Worm (Caenorhabditis elegans) whole organism, L4/young adult: ENCODE data around the gene F14F7.7.

Experiments used
- W03F9.2 ChIP-seq: fragments of 150-350 bp; optimal IDR thresholded peaks from 2 replicates; lab custom pipeline; 2014; ENCODE audit warnings: missing biosample characterization, missing genetic modification characterization
- dao-5 ChIP-seq: sonication (generic microtip); optimal IDR thresholded peaks from 2 replicates; lab custom pipeline; 2016; ENCODE audit warnings: missing genotype, missing genetic modification characterization, moderate library complexity, missing compliant biosample characterization
- him-1 ChIP-seq: sonication (generic microtip); optimal IDR thresholded peaks from 2 replicates; lab custom pipeline; 2016; ENCODE audit warnings: missing genotype, missing genetic modification reagents, missing genetic modification characterization, missing compliant biosample characterization

The F14F7.7 gene

DNA sequence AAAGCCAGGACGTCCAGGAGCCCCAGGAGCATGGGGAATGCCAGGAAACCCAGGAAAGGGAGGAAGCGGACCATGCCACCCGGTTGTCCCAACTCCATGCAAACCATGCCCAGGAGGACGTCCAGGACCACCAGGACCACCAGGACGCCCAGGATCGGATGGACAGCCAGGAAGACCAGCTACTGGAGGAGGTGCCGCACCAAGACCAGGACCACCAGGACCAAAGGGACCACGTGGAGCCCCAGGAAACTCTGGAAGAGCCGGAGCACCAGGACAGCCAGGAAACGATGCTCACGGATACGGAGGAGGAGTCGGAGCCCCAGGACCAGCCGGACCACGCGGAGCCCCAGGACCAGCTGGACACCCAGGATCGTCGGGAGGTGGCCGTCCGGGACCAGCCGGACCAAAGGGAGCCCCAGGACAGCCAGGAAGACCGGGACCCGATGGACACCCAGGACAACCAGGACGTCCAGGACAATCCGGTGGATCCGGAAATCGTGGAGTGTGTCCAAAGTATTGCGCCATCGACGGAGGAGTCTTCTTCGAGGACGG, 11.1 kb upstream of the F14F7.7 start:
- no peak for TF ChIP-seq W03F9.2
- TF ChIP-seq dao-5 (tag; lab: Kevin White, UChicago) = no peak
- TF ChIP-seq him-1 (tag; lab: Kevin White, UChicago) = no peak

ce11 chrIII:13020741-13021140, 10.0 kb upstream of the F14F7.7 start, which contains the start of gene cyp-13A11:
TSS of gene cyp-13A11 (plus strand) at chrIII:13021006.
- no peak for TF ChIP-seq dao-5 (tag; lab: Kevin White, UChicago)
- no peak for TF ChIP-seq W03F9.2
- TF ChIP-seq him-1 (tag; lab: Kevin White, UChicago) = no peak

DNA sequence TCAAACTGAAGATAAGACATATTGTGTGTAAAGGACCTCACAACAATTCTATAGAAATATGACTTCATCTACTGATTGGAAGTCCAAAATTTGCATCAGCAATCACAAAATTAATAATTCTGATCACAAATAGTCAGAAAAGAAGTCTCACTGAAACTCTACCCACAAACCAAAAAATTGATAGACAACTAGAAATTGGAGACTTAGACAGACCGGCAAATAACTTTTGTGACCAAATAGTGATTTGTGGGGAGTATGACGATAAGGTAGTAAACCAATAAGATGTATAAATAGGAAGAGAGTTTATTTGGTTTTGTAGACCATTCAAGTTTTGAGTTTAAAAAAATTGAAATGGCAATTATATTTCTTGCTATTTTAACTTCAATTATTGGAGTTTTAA, 6.4 kb upstream of the F14F7.7 start, which contains the start of gene cyp-13A12:
cyp-13A12 (plus strand) TSS at position 267 of the 400 bp plus-strand sequence.
- no peak for TF ChIP-seq W03F9.2
- TF ChIP-seq dao-5 (tag; lab: Kevin White, UChicago) = no peak
- no peak for TF ChIP-seq him-1 (tag; lab: Kevin White, UChicago)

- TF ChIP-seq him-1 (tag; lab: Kevin White, UChicago) = no peak
- no peak for TF ChIP-seq W03F9.2
- no peak for TF ChIP-seq dao-5 (tag; lab: Kevin White, UChicago)
Observed at ce11 chrIII:13027949-13028348, 2.8 kb upstream of the F14F7.7 start.

DNA sequence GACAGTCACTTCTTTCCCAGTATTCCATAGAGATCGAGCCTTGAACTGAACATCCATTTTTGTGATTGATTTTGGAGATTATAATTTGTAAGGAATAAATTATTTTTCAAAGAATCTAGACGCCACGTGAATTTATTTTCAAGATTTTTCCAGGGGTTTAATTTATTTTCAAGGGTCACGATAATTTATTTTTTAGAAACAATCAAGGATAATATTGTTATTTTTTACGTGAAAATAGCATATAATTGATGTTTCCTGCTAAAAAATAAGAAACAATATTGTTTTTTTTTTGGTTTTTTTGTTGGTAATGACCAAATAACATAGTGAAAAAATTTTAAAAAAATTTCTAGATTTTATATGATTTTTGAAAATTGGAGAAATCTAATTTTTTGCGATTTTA, 1.1 kb upstream of the F14F7.7 start, which contains the start of gene F14F7.4:
F14F7.4 (minus strand) TSS at position 101 of the 400 bp plus-strand sequence.
- no peak for TF ChIP-seq W03F9.2
- TF ChIP-seq dao-5 (tag; lab: Kevin White, UChicago) = no peak
- TF ChIP-seq him-1 (tag; lab: Kevin White, UChicago) = no peak

DNA sequence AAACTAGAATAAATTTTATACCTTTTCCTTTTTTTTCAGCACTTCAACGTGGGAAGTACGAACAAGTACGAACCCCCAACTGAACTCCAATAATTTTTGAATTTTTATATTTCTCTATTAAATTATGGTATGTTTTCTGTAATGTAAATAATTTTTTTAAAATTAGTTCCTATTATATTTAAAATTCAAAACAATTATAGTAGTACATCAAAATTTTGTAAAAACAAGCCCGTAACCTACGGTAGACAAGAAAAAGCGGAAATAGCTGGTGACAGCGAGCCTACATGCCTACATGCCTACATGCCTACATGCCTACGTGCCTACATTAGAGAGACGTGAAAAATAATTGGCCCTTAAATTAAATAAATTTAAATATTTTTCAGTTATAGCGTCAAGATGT, 997 bp downstream of the F14F7.7 start, which contains the start of gene F14F7.5:
F14F7.5 (plus strand) TSS at position 301 of the 400 bp plus-strand sequence.
- TF ChIP-seq him-1 (tag; lab: Kevin White, UChicago) (no peak), W03F9.2 (no peak), dao-5 (tag; lab: Kevin White, UChicago) (no peak)

ce11 chrIII:13032429-13033018, 1.8 kb downstream of the F14F7.7 start:
- TF ChIP-seq dao-5 (tag; lab: Kevin White, UChicago) (no peak), him-1 (tag; lab: Kevin White, UChicago) (no peak), W03F9.2 (no peak)

ce11 chrIII:13039739-13040138, 9.0 kb downstream of the F14F7.7 start, which contains the start of gene F54F12.2:
TSS of gene F54F12.2 (plus strand) at chrIII:13040039.
- TF ChIP-seq dao-5 (tag; lab: Kevin White, UChicago) (no peak), W03F9.2 (no peak)

ce11 chrIII:13049956-13050355, 19.3 kb downstream of the F14F7.7 start:
- TF ChIP-seq W03F9.2 = no peak
- no peak for TF ChIP-seq him-1 (tag; lab: Kevin White, UChicago)
- no peak for TF ChIP-seq dao-5 (tag; lab: Kevin White, UChicago)

ce11 chrIII:13055342-13055741, 24.6 kb downstream of the F14F7.7 start, which contains the start of gene F54F12.1:
TSS of gene F54F12.1 (minus strand) at chrIII:13055442.
- no peak for TF ChIP-seq dao-5 (tag; lab: Kevin White, UChicago)
- no peak for TF ChIP-seq W03F9.2
- TF ChIP-seq him-1 (tag; lab: Kevin White, UChicago) = no peak

ce11 chrIII:13056230-13056629, 25.5 kb downstream of the F14F7.7 start:
- no peak for TF ChIP-seq him-1 (tag; lab: Kevin White, UChicago)

- TF ChIP-seq W03F9.2 = no peak
- no peak for TF ChIP-seq him-1 (tag; lab: Kevin White, UChicago)
- no peak for TF ChIP-seq dao-5 (tag; lab: Kevin White, UChicago)
Observed at ce11 chrIII:13056735-13057134, 26.0 kb downstream of the F14F7.7 start.

ce11 chrIII:13058140-13058539, 27.4 kb downstream of the F14F7.7 start:
- TF ChIP-seq dao-5 (tag; lab: Kevin White, UChicago) (no peak), W03F9.2 (no peak), him-1 (tag; lab: Kevin White, UChicago) (peak; percentile 18)

ce11 chrIII:13059335-13059734, 28.6 kb downstream of the F14F7.7 start:
- no peak for TF ChIP-seq dao-5 (tag; lab: Kevin White, UChicago)
- TF ChIP-seq W03F9.2 = no peak
- TF ChIP-seq him-1 (tag; lab: Kevin White, UChicago) = no peak

- TF ChIP-seq him-1 (tag; lab: Kevin White, UChicago) (peak; percentile 83), dao-5 (tag; lab: Kevin White, UChicago) (no peak), W03F9.2 (peak; percentile 45)
Observed at ce11 chrIII:13061136-13061535, 30.4 kb downstream of the F14F7.7 start.
